Worm (Caenorhabditis elegans): ENCODE results near the gene R05A10.1.

DNA sequence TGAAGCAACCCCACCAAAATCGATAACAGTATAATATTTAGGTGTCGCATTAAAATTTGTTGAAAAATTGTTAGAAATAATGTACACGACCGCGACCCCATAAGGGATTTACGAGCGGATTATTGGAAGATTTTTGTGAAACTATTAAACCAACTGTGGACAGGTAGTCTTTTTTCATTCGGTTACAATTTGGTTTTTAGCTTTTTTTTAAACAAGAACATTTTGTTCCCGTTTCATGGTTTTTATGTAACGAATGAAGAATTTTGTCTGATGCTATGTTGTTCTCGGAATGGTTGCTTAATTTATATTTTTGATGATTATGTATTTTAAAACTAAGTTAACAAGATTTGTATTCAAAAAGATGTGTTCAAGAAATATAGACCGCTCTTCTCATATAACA is 5.8 kb upstream of the R05A10.1 start, which contains the start of gene R05A10.3:
- TF ChIP-seq zip-5 (tag; optimal IDR thresholded peaks at IDR 0.05) (no peak), npax-4 (tag; optimal IDR thresholded peaks at IDR 0.05) (no peak)
